Worm (Caenorhabditis elegans): ENCODE data around the gene Y37D8A.8.
A peak's percentile ranks its signal among the peaks of the same experiment; 100 is the strongest.

Gene Y37D8A.8

ce11 chrIII:12904987-12905541 lies 40.3 kb downstream of the Y37D8A.8 start, which contains the start of gene cox-5A (continued):
- TF ChIP-seq nhr-11 (tag; optimal IDR thresholded peaks at IDR 0.05): peak; percentile 94
- peak; percentile 78 for TF ChIP-seq daf-12 (tag; optimal IDR thresholded peaks at IDR 0.05)
- TF ChIP-seq R02D3.7 (tag; optimal IDR thresholded peaks at IDR 0.05): peak; percentile 94
- TF ChIP-seq nhr-25 (tag; optimal IDR thresholded peaks at IDR 0.05): peak; percentile 99
- TF ChIP-seq mml-1 (tag; optimal IDR thresholded peaks at IDR 0.05): no peak
- peak; percentile 96 for TF ChIP-seq fos-1 (tag; optimal IDR thresholded peaks at IDR 0.05)
- peak; percentile 99 for TF ChIP-seq lsy-12 (tag; optimal IDR thresholded peaks at IDR 0.05)
- peak; percentile 99 for TF ChIP-seq lin-15B (tag; optimal IDR thresholded peaks at IDR 0.05)
- peak; percentile 67 for TF ChIP-seq ZK546.5 (tag; optimal IDR thresholded peaks at IDR 0.05)
- peak; percentile 73 for TF ChIP-seq ama-1 (optimal IDR thresholded peaks at IDR 0.05)
- TF ChIP-seq fkh-10 (GFP tag; optimal IDR thresholded peaks at IDR 0.05): peak; percentile 98
- TF ChIP-seq nhr-76 (tag; optimal IDR thresholded peaks at IDR 0.05): peak; percentile 80
- peak; percentile 100 for TF ChIP-seq nfya-1 (tag; optimal IDR thresholded peaks at IDR 0.05; ENCODE audit: insufficient read depth)

- TF ChIP-seq nhr-43 (tag; optimal IDR thresholded peaks at IDR 0.05; ENCODE audit: poor library complexity, severe bottlenecking) (peak; percentile 87), nhr-11 (tag; optimal IDR thresholded peaks at IDR 0.05) (peak; percentile 42), tbx-2 (tag; optimal IDR thresholded peaks at IDR 0.05) (peak; percentile 12), elt-2 (tag; optimal IDR thresholded peaks at IDR 0.05) (peak; percentile 37), ceh-82 (tag; optimal IDR thresholded peaks at IDR 0.05) (no peak), lsy-12 (tag; optimal IDR thresholded peaks at IDR 0.05) (peak; percentile 22), ceh-28 (tag; optimal IDR thresholded peaks at IDR 0.05) (peak; percentile 63), pha-4 (tag; optimal IDR thresholded peaks at IDR 0.05) (peak; percentile 2), nhr-237 (tag; optimal IDR thresholded peaks at IDR 0.05) (no peak), aly-2 (tag; optimal IDR thresholded peaks at IDR 0.05) (peak; percentile 86), R02D3.7 (tag; optimal IDR thresholded peaks at IDR 0.05) (peak; percentile 46), ZK546.5 (tag; optimal IDR thresholded peaks at IDR 0.05) (no peak), ama-1 (optimal IDR thresholded peaks at IDR 0.05) (peak; percentile 70), lin-39 (tag; optimal IDR thresholded peaks at IDR 0.05) (peak; percentile 44)
Measured at ce11 chrIII:12906611-12907037, 41.9 kb downstream of the Y37D8A.8 start.

ce11 chrIII:12907218-12907617 lies 42.5 kb downstream of the Y37D8A.8 start:
- no peak for TF ChIP-seq lsy-12 (tag; optimal IDR thresholded peaks at IDR 0.05)
- no peak for TF ChIP-seq egl-5 (tag; optimal IDR thresholded peaks at IDR 0.05)
- TF ChIP-seq fos-1 (tag; optimal IDR thresholded peaks at IDR 0.05): no peak

- no peak for TF ChIP-seq aly-2 (tag; optimal IDR thresholded peaks at IDR 0.05)
- no peak for TF ChIP-seq R02D3.7 (tag; optimal IDR thresholded peaks at IDR 0.05)
- TF ChIP-seq mml-1 (tag; optimal IDR thresholded peaks at IDR 0.05): no peak
- TF ChIP-seq nhr-23 (tag; optimal IDR thresholded peaks at IDR 0.05): no peak
- no peak for TF ChIP-seq ama-1 (optimal IDR thresholded peaks at IDR 0.05)
- no peak for TF ChIP-seq unc-62 (GFP tag; optimal IDR thresholded peaks at IDR 0.05)
- TF ChIP-seq nfya-1 (tag; optimal IDR thresholded peaks at IDR 0.05; ENCODE audit: insufficient read depth): no peak
- TF ChIP-seq fkh-10 (GFP tag; optimal IDR thresholded peaks at IDR 0.05): no peak
- no peak for TF ChIP-seq nhr-28 (tag; optimal IDR thresholded peaks at IDR 0.05)
- no peak for TF ChIP-seq elt-1 (tag; optimal IDR thresholded peaks at IDR 0.05)
- no peak for TF ChIP-seq elt-2 (tag; optimal IDR thresholded peaks at IDR 0.05)
- TF ChIP-seq nhr-237 (tag; optimal IDR thresholded peaks at IDR 0.05): no peak
- no peak for TF ChIP-seq nhr-77 (tag; optimal IDR thresholded peaks at IDR 0.05)
- no peak for TF ChIP-seq pha-4 (tag; optimal IDR thresholded peaks at IDR 0.05)
- TF ChIP-seq mdl-1 (tag; optimal IDR thresholded peaks at IDR 0.05): no peak
- TF ChIP-seq tbx-2 (tag; optimal IDR thresholded peaks at IDR 0.05): no peak
- no peak for TF ChIP-seq skn-1 (tag; optimal IDR thresholded peaks at IDR 0.05)
- no peak for TF ChIP-seq ceh-9 (tag; optimal IDR thresholded peaks at IDR 0.05)
Measured at ce11 chrIII:12910365-12910764, 45.6 kb downstream of the Y37D8A.8 start, which contains the start of gene flp-14. Gene flp-14 (plus strand): TSS chrIII:12910510.

ce11 chrIII:12916459-12916858 lies 51.7 kb downstream of the Y37D8A.8 start:
- no peak for TF ChIP-seq pha-4 (tag; optimal IDR thresholded peaks at IDR 0.05)
- no peak for TF ChIP-seq snpc-4 (tag; optimal IDR thresholded peaks at IDR 0.05)
- TF ChIP-seq ztf-4 (tag; optimal IDR thresholded peaks at IDR 0.05): no peak
- TF ChIP-seq nfya-1 (tag; optimal IDR thresholded peaks at IDR 0.05; ENCODE audit: insufficient read depth): no peak
- no peak for TF ChIP-seq sea-2 (GFP tag; optimal IDR thresholded peaks at IDR 0.05)
- no peak for TF ChIP-seq fkh-10 (GFP tag; optimal IDR thresholded peaks at IDR 0.05)
